Worm (Caenorhabditis elegans): ENCODE measurements around the gene rpl-11.2.

DNA sequence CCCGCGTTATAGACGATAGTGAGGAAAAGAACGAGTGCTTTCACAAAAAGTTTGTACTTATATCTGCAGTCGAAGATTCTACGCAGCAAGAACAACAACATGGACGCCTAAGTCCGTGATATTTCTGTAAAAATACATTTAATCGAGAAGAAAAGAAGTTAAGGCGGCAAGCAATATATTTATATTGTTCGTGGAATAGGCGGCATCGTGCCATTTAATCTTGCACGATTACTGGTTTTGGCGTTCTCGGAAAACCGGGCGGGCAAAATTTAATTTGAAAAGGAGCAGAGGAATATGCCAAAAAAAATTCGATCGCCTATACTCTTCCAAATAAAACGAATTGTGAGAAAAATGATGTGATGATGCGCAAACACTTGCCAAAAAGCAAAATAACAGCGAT, 4.5 kb upstream of the rpl-11.2 start, which contains the start of gene AH9.1:
- TF ChIP-seq him-1 (tag; optimal IDR thresholded peaks at IDR 0.05) (no peak), dao-5 (tag; optimal IDR thresholded peaks at IDR 0.05) (no peak), W03F9.2 (tag; optimal IDR thresholded peaks at IDR 0.05) (no peak)
